Fruit fly (Drosophila melanogaster) whole organism, embryonic: ENCODE measurements around the gene EAChm.

Experiments
- Bteb2 ChIP-seq: fragments of 200-800 bp; sonication (Bioruptor generic); optimal IDR thresholded peaks from 2 replicates; lab custom pipeline; 2016; ENCODE audit warnings: missing biosample characterization, missing genetic modification characterization
- CG11696 ChIP-seq: fragments of 200-800 bp; sonication (Bioruptor generic); IDR thresholded peaks from 2 replicates; pipeline ENCODE4 v1.3.6; 2022; ENCODE audit warnings: missing biosample characterization, missing genetic modification characterization
- CG12744 ChIP-seq: fragments of 200-800 bp; sonication (Bioruptor generic); optimal IDR thresholded peaks from 2 replicates; lab custom pipeline; 2016; ENCODE audit warnings: missing biosample characterization, missing genetic modification characterization
- CG12942 ChIP-seq: fragments of 200-800 bp; sonication (Bioruptor generic); optimal IDR thresholded peaks from 3 replicates; lab custom pipeline; 2016; ENCODE audit warnings: missing biosample characterization, missing genetic modification characterization
- CG13775 ChIP-seq: fragments of 200-800 bp; sonication (Bioruptor generic); optimal IDR thresholded peaks from 3 replicates; lab custom pipeline; 2017; ENCODE audit warnings: missing biosample characterization, mild to moderate bottlenecking, missing genetic modification characterization
- CG1647 ChIP-seq: fragments of 200-800 bp; sonication (Bioruptor generic); optimal IDR thresholded peaks from 3 replicates; lab custom pipeline; 2016; ENCODE audit warnings: missing biosample characterization, missing genetic modification characterization
- CG1832 ChIP-seq: fragments of 200-800 bp; sonication (Bioruptor generic); optimal IDR thresholded peaks from 2 replicates; lab custom pipeline; 2017; ENCODE audit warnings: missing biosample characterization, mild to moderate bottlenecking, missing genetic modification characterization, inconsistent platforms
- CG18476 ChIP-seq: fragments of 200-800 bp; sonication (Bioruptor generic); optimal IDR thresholded peaks from 2 replicates; lab custom pipeline; 2016; ENCODE audit warnings: missing biosample characterization, mild to moderate bottlenecking, missing genetic modification characterization
- CG18599 ChIP-seq: fragments of 200-800 bp; sonication (Bioruptor generic); optimal IDR thresholded peaks from 3 replicates; lab custom pipeline; 2017; ENCODE audit warnings: missing biosample characterization, missing genetic modification characterization, mild to moderate bottlenecking, moderate library complexity, missing genetic modification reagents
- CG2120 ChIP-seq: fragments of 200-800 bp; sonication (Bioruptor generic); optimal IDR thresholded peaks from 3 replicates; lab custom pipeline; 2016; ENCODE audit warnings: missing biosample characterization, missing genetic modification characterization
- CG32772 ChIP-seq: fragments of 200-800 bp; sonication (Bioruptor generic); IDR thresholded peaks from 2 replicates; pipeline ENCODE4 v1.3.6; 2022; ENCODE audit warnings: missing biosample characterization, missing genetic modification characterization
- CG4707 ChIP-seq: fragments of 200-800 bp; sonication (Bioruptor generic); optimal IDR thresholded peaks from 2 replicates; lab custom pipeline; 2018; ENCODE audit warnings: missing biosample characterization, mild to moderate bottlenecking, missing genetic modification characterization, moderate library complexity
- CG7987 ChIP-seq: fragments of 200-800 bp; sonication (Bioruptor generic); optimal IDR thresholded peaks from 2 replicates; lab custom pipeline; 2018; ENCODE audit warnings: missing biosample characterization, mild to moderate bottlenecking, missing genetic modification characterization, moderate library complexity
- CG8290 ChIP-seq, 3 experiments: fragments of 200-800 bp; sonication (Bioruptor generic); optimal IDR thresholded peaks; 2 replicates each; lab custom pipeline; 2016 to 2019; ENCODE audit warnings: missing biosample characterization in 3 of 3, missing genetic modification characterization in 3 of 3, mild to moderate bottlenecking in 2 of 3, moderate library complexity in 1 of 3
- CG8944 ChIP-seq: fragments of 200-800 bp; sonication (Bioruptor generic); optimal IDR thresholded peaks from 3 replicates; lab custom pipeline; 2016; ENCODE audit warnings: missing biosample characterization, missing genetic modification characterization
- CG9727 ChIP-seq: fragments of 200-800 bp; sonication (Bioruptor generic); optimal IDR thresholded peaks from 3 replicates; lab custom pipeline; 2017; ENCODE audit warnings: missing biosample characterization, mild to moderate bottlenecking, missing genetic modification characterization
- CTCF ChIP-seq: fragments of 200-800 bp; sonication (Bioruptor generic); optimal IDR thresholded peaks from 2 replicates; lab custom pipeline; 2017; ENCODE audit warnings: missing biosample characterization, mild to moderate bottlenecking, missing genetic modification characterization, moderate library complexity
- D19A ChIP-seq: fragments of 200-800 bp; optimal IDR thresholded peaks from 3 replicates; lab custom pipeline; 2019; ENCODE audit warnings: missing biosample characterization, mild to moderate bottlenecking, missing genetic modification characterization, moderate library complexity
- Dek ChIP-seq: fragments of 200-800 bp; sonication (Bioruptor generic); optimal IDR thresholded peaks from 3 replicates; lab custom pipeline; 2019; ENCODE audit warnings: missing biosample characterization, mild to moderate bottlenecking, missing genetic modification characterization, moderate library complexity
- Drgx ChIP-seq: fragments of 200-800 bp; sonication (Bioruptor generic); IDR thresholded peaks from 2 replicates; pipeline ENCODE4 v1.3.6; 2022; ENCODE audit warnings: missing biosample characterization, missing genetic modification characterization
- HLHmδ ChIP-seq: fragments of 200-800 bp; sonication (Bioruptor generic); optimal IDR thresholded peaks from 2 replicates; lab custom pipeline; 2018; ENCODE audit warnings: missing biosample characterization, mild to moderate bottlenecking, missing genetic modification characterization, moderate library complexity
- Hmx ChIP-seq: fragments of 200-800 bp; sonication (Bioruptor generic); optimal IDR thresholded peaks from 2 replicates; lab custom pipeline; 2016; ENCODE audit warnings: missing biosample characterization, missing genetic modification characterization
- Med ChIP-seq: fragments of 200-800 bp; sonication (Bioruptor generic); peaks from one replicate; lab custom pipeline; 2016; ENCODE audit warnings: missing biosample characterization, missing genetic modification characterization, mild to moderate bottlenecking, inconsistent platforms, moderate library complexity
- Meics ChIP-seq: fragments of 200-800 bp; sonication (Bioruptor generic); optimal IDR thresholded peaks from 2 replicates; lab custom pipeline; 2017; ENCODE audit warnings: missing biosample characterization, mild to moderate bottlenecking, missing genetic modification characterization
- Neu2 ChIP-seq: fragments of 200-800 bp; sonication (Bioruptor generic); optimal IDR thresholded peaks from 3 replicates; lab custom pipeline; 2016; ENCODE audit warnings: missing biosample characterization, missing genetic modification characterization, borderline replicate concordance
- Nf-YB ChIP-seq: fragments of 200-800 bp; sonication (Bioruptor generic); optimal IDR thresholded peaks from 3 replicates; lab custom pipeline; 2019; ENCODE audit warnings: missing biosample characterization, mild to moderate bottlenecking, missing genetic modification characterization, moderate library complexity
- Ravus ChIP-seq: fragments of 200-800 bp; sonication (Bioruptor generic); IDR thresholded peaks from 2 replicates; pipeline ENCODE4 v1.3.6; 2022; ENCODE audit warnings: missing biosample characterization, missing genetic modification characterization
- abd-A ChIP-seq: fragments of 200-800 bp; sonication (Bioruptor generic); optimal IDR thresholded peaks from 3 replicates; lab custom pipeline; 2019; ENCODE audit warnings: missing biosample characterization, mild to moderate bottlenecking, missing genetic modification characterization, moderate library complexity
- cato ChIP-seq: fragments of 200-800 bp; sonication (Bioruptor generic); optimal IDR thresholded peaks from 2 replicates; lab custom pipeline; 2016; ENCODE audit warnings: missing biosample characterization, missing genetic modification characterization, borderline replicate concordance
- ftz-f1 ChIP-seq: fragments of 200-800 bp; sonication (Bioruptor generic); optimal IDR thresholded peaks from 2 replicates; lab custom pipeline; 2016; ENCODE audit warnings: missing biosample characterization, missing genetic modification characterization
- ham ChIP-seq: fragments of 200-800 bp; sonication (Bioruptor generic); IDR thresholded peaks from 2 replicates; pipeline ENCODE4 v1.3.6; 2022; ENCODE audit warnings: missing biosample characterization, missing genetic modification characterization
- hbn ChIP-seq: fragments of 200-800 bp; sonication (Bioruptor generic); IDR thresholded peaks from 2 replicates; pipeline ENCODE4 v1.3.6; 2022; ENCODE audit warnings: missing biosample characterization, missing genetic modification characterization; ENCODE audit not compliant: partially characterized antibody
- kah ChIP-seq: fragments of 200-800 bp; sonication (Bioruptor generic); optimal IDR thresholded peaks from 2 replicates; lab custom pipeline; 2018; ENCODE audit warnings: missing biosample characterization, mild to moderate bottlenecking, missing genetic modification characterization
- kay ChIP-seq: fragments of 200-800 bp; sonication (Bioruptor generic); optimal IDR thresholded peaks from 2 replicates; lab custom pipeline; 2016; ENCODE audit warnings: missing biosample characterization, missing genetic modification characterization
- knrl ChIP-seq: fragments of 200-800 bp; sonication (Bioruptor generic); IDR thresholded peaks from 3 replicates; pipeline ENCODE4 v1.3.6; 2022; ENCODE audit warnings: missing biosample characterization, missing genetic modification characterization; ENCODE audit not compliant: partially characterized antibody
- luna ChIP-seq: fragments of 200-800 bp; sonication (Bioruptor generic); optimal IDR thresholded peaks from 2 replicates; lab custom pipeline; 2016; ENCODE audit warnings: missing biosample characterization, missing genetic modification characterization
- mld ChIP-seq: fragments of 200-800 bp; sonication (Bioruptor generic); IDR thresholded peaks from 3 replicates; pipeline ENCODE4 v1.3.6; 2022; ENCODE audit warnings: missing biosample characterization, missing genetic modification characterization; ENCODE audit not compliant: partially characterized antibody
- nerfin-1 ChIP-seq: fragments of 200-800 bp; sonication (Bioruptor generic); optimal IDR thresholded peaks from 3 replicates; lab custom pipeline; 2019; ENCODE audit warnings: missing biosample characterization, mild to moderate bottlenecking, missing genetic modification characterization, moderate library complexity
- nmo ChIP-seq: fragments of 200-800 bp; sonication (Bioruptor generic); optimal IDR thresholded peaks from 2 replicates; lab custom pipeline; 2018; ENCODE audit warnings: missing biosample characterization, mild to moderate bottlenecking, missing genetic modification characterization, moderate library complexity
- org-1 ChIP-seq: fragments of 200-800 bp; sonication (Bioruptor generic); optimal IDR thresholded peaks from 2 replicates; lab custom pipeline; 2017; ENCODE audit warnings: missing biosample characterization, missing genetic modification characterization
- otp ChIP-seq: fragments of 200-800 bp; sonication (Bioruptor generic); IDR thresholded peaks from 3 replicates; pipeline ENCODE4, ENCODE4 v1.3.6; 2022; ENCODE audit warnings: missing biosample characterization, missing genetic modification characterization
- phol ChIP-seq: fragments of 200-800 bp; sonication (Bioruptor generic); optimal IDR thresholded peaks from 3 replicates; lab custom pipeline; 2018; ENCODE audit warnings: missing biosample characterization, mild to moderate bottlenecking, missing genetic modification characterization, moderate library complexity
- sc ChIP-seq, 3 experiments: fragments of >200 bp in 2 of 3; fragments of 200-800 bp in 1 of 3; sonication (Bioruptor generic) in 1 of 3; optimal IDR thresholded peaks; 2 replicates in 2 of 3; 3 replicates in 1 of 3; lab custom pipeline; 2017; ENCODE audit warnings: mild to moderate bottlenecking in 1 of 3, missing biosample characterization in 1 of 3, missing genetic modification characterization in 1 of 3, missing genetic modification reagents in 1 of 3
- sd ChIP-seq: fragments of 200-800 bp; sonication (Bioruptor generic); optimal IDR thresholded peaks from 3 replicates; lab custom pipeline; 2018; ENCODE audit warnings: missing biosample characterization, mild to moderate bottlenecking, missing genetic modification characterization, moderate library complexity
- sens ChIP-seq: fragments of 200-800 bp; sonication (Bioruptor generic); peaks from one replicate; lab custom pipeline; 2016; ENCODE audit warnings: missing biosample characterization, missing genetic modification characterization
- sim ChIP-seq: fragments of 200-800 bp; sonication (Bioruptor generic); IDR thresholded peaks from 2 replicates; pipeline ENCODE4 v1.3.6; 2022; ENCODE audit warnings: missing biosample characterization, missing genetic modification characterization
- slp2 ChIP-seq: fragments of 200-800 bp; sonication (Bioruptor generic); optimal IDR thresholded peaks from 2 replicates; lab custom pipeline; 2016; ENCODE audit warnings: missing biosample characterization, missing genetic modification characterization
- tin ChIP-seq: fragments of 200-800 bp; sonication (Bioruptor generic); optimal IDR thresholded peaks from 3 replicates; lab custom pipeline; 2016; ENCODE audit warnings: missing biosample characterization, missing genetic modification characterization
- tll ChIP-seq, 2 experiments: fragments of 200-800 bp in 1 of 2; fragments of >200 bp in 1 of 2; sonication (Bioruptor generic) in 1 of 2; optimal IDR thresholded peaks; 2 replicates each; lab custom pipeline; 2017 to 2019; ENCODE audit warnings: missing biosample characterization in 2 of 2, missing genetic modification characterization in 2 of 2, mild to moderate bottlenecking in 1 of 2, moderate library complexity in 1 of 2
- tx ChIP-seq: fragments of 200-800 bp; sonication (Bioruptor generic); optimal IDR thresholded peaks from 2 replicates; lab custom pipeline; 2016; ENCODE audit warnings: missing biosample characterization, missing genetic modification characterization
- vfl ChIP-seq: fragments of 200-800 bp; sonication (Bioruptor generic); optimal IDR thresholded peaks from 2 replicates; lab custom pipeline; 2016; ENCODE audit warnings: missing biosample characterization, missing genetic modification characterization
- z ChIP-seq: fragments of 200-800 bp; sonication (Bioruptor generic); IDR thresholded peaks from 3 replicates; pipeline ENCODE4 v1.3.6; 2022; ENCODE audit warnings: missing biosample characterization, missing genetic modification characterization

Gene EAChm

DNA sequence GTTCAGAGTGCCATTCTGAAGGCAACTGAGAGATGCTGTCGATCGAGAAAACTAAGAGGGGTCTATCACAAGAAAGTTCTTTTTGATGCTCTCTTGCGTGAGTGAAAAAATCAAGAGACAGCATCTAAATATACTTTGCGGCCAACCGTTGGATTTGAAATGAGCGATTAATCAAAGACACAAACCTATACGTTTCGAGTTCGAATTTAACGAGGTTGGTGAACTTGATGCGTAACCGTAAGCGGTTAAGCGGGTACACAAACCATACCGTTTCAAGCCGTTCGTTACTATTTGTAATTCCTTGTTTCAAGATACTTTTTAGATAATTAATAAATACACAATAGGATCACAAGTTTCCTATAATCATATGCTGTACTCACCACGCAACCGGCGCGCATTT, 17.6 kb downstream of the EAChm start (continued):
- no peak for TF ChIP-seq phol (tag; lab: Kevin White, UChicago)
- TF ChIP-seq slp2 = no peak
- no peak for TF ChIP-seq CG12744 (GFP tag; lab: Kevin White, UChicago)
- TF ChIP-seq CG18599 (GFP tag; lab: Kevin White, UChicago) = no peak
- TF ChIP-seq Nf-YB (GFP tag; lab: Kevin White, UChicago) = no peak
- TF ChIP-seq Med (GFP tag; lab: Kevin White, UChicago) = no peak
- TF ChIP-seq Bteb2 (GFP tag; lab: Kevin White, UChicago) = no peak
- no peak for TF ChIP-seq CG1832 (GFP tag; lab: Kevin White, UChicago)
- no peak for TF ChIP-seq D19A (tag; lab: Kevin White, UChicago)
- no peak for TF ChIP-seq cato (GFP tag; lab: Kevin White, UChicago)
- TF ChIP-seq CG8944 = no peak
- no peak for TF ChIP-seq CG1647 (GFP tag; lab: Kevin White, UChicago)
- TF ChIP-seq hbn (GFP tag; lab: Robert Waterston, UW) = no peak
- TF ChIP-seq Neu2 (GFP tag; lab: Kevin White, UChicago) = no peak
- peak; percentile 69; the same call in 1 of the 3 replicates for TF ChIP-seq z (GFP tag; lab: Robert Waterston, UW)
- TF ChIP-seq sim (GFP tag; lab: Robert Waterston, UW) = no peak
- TF ChIP-seq HLHmδ (GFP tag; lab: Kevin White, UChicago) = no peak
- peak; percentile 77 for TF ChIP-seq CTCF (GFP tag; lab: Kevin White, UChicago)
- TF ChIP-seq CG11696 (GFP tag; lab: Robert Waterston, UW) = no peak
- no peak for TF ChIP-seq nerfin-1 (tag; lab: Kevin White, UChicago)
- no peak for TF ChIP-seq Dek (tag; lab: Kevin White, UChicago)
- no peak for TF ChIP-seq CG12942 (GFP tag; lab: Kevin White, UChicago)
- TF ChIP-seq Hmx (GFP tag; lab: Kevin White, UChicago) = no peak
- no peak for TF ChIP-seq CG18476
- no peak for TF ChIP-seq mld (GFP tag; lab: Robert Waterston, UW)
- no peak for TF ChIP-seq CG32772 (GFP tag; lab: Robert Waterston, UW)
- TF ChIP-seq tx = no peak
- no peak for TF ChIP-seq CG7987 (GFP tag; lab: Kevin White, UChicago)
- no peak for TF ChIP-seq tll (GFP tag; optimal IDR thresholded peaks at IDR 0.05; lab: Kevin White, UChicago)
- TF ChIP-seq nmo = no peak
- TF ChIP-seq knrl (GFP tag; lab: Robert Waterston, UW) = 0 out of 3 replicates have a peak, but pooled peaks have one; percentile 26
- no peak for TF ChIP-seq CG9727 (GFP tag; lab: Kevin White, UChicago)
- TF ChIP-seq CG8290 (GFP tag; optimal IDR thresholded peaks at IDR 0.05; lab: Kevin White, UChicago) = no peak
- no peak for TF ChIP-seq CG8290 (tag; optimal IDR thresholded peaks at IDR 0.05; lab: Kevin White, UChicago)
- no peak for TF ChIP-seq kay (GFP tag; lab: Kevin White, UChicago)
- no peak for TF ChIP-seq CG13775
- no peak for TF ChIP-seq CG2120 (GFP tag; lab: Kevin White, UChicago)
- no peak for TF ChIP-seq ham (GFP tag; lab: Robert Waterston, UW)
- TF ChIP-seq tin (GFP tag; lab: Kevin White, UChicago) = no peak

- TF ChIP-seq sd (tag; lab: Kevin White, UChicago) = peak; percentile 97
- no peak for TF ChIP-seq luna
- TF ChIP-seq sens (GFP tag; lab: Kevin White, UChicago) = peak; percentile 30
- TF ChIP-seq org-1 (GFP tag; lab: Kevin White, UChicago) = peak; percentile 2
- TF ChIP-seq ftz-f1 (GFP tag; lab: Kevin White, UChicago) = peak; percentile 70
- TF ChIP-seq vfl = no peak
- no peak for TF ChIP-seq Ravus (GFP tag; lab: Robert Waterston, UW)
- no peak for TF ChIP-seq Meics (GFP tag; lab: Kevin White, UChicago)
- TF ChIP-seq otp = no peak
- TF ChIP-seq CG4707 = no peak
- TF ChIP-seq Drgx (GFP tag; lab: Robert Waterston, UW) = no peak
- no peak for TF ChIP-seq sc (optimal IDR thresholded peaks at IDR 0.05; lab: Kevin White, UChicago)
- no peak for TF ChIP-seq sc (GFP tag; optimal IDR thresholded peaks at IDR 0.05; lab: Kevin White, UChicago)
- TF ChIP-seq abd-A (tag; lab: Kevin White, UChicago) = peak; percentile 88
- TF ChIP-seq kah (GFP tag; lab: Kevin White, UChicago) = peak; percentile 83
Observed at dm6 chr3L:15073680-15074079, 19.1 kb downstream of the EAChm start.
